Worm (Caenorhabditis elegans) whole organism, young adult: Measurements from ENCODE around the gene ins-16.

Experiments used
- B0035.1 ChIP-seq: sonication (generic microtip); optimal IDR thresholded peaks from 2 replicates; lab custom pipeline; 2016; ENCODE audit warnings: missing genetic modification characterization, mild to moderate bottlenecking, missing compliant biosample characterization, missing genotype, missing genetic modification reagents
- B0261.1 ChIP-seq: sonication (generic microtip); optimal IDR thresholded peaks from 2 replicates; lab custom pipeline; 2016; ENCODE audit warnings: mild to moderate bottlenecking, missing genetic modification characterization, moderate library complexity, missing compliant biosample characterization
- B0336.3 ChIP-seq: fragments of 200-800 bp; sonication (Bioruptor generic); IDR thresholded peaks from 2 replicates; pipeline ENCODE4 v1.3.6; 2022; ENCODE audit warnings: missing genetic modification characterization, missing compliant biosample characterization
- C17E4.6 ChIP-seq: fragments of 200-800 bp; sonication (Bioruptor generic); IDR thresholded peaks from 2 replicates; pipeline ENCODE4 v1.3.6; 2022; ENCODE audit warnings: missing genetic modification reagents, missing genetic modification characterization, missing compliant biosample characterization
- D2030.7 ChIP-seq: fragments of 200-800 bp; sonication (Bioruptor generic); IDR thresholded peaks from 2 replicates; pipeline ENCODE4 v1.3.6; 2022; ENCODE audit warnings: missing genetic modification reagents, missing genetic modification characterization, missing compliant biosample characterization
- F49E8.2 ChIP-seq: sonication (generic microtip); optimal IDR thresholded peaks from 3 replicates; lab custom pipeline; 2017; ENCODE audit warnings: missing genetic modification characterization, mild to moderate bottlenecking, missing compliant biosample characterization, antibody characterized with exemption, moderate library complexity; ENCODE audit not compliant: insufficient read depth
- F52B5.7 ChIP-seq: sonication (generic microtip); optimal IDR thresholded peaks from 2 replicates; lab custom pipeline; 2016; ENCODE audit warnings: mild to moderate bottlenecking, missing genetic modification characterization, missing compliant biosample characterization
- T07F8.4 ChIP-seq: sonication (generic microtip); optimal IDR thresholded peaks from 2 replicates; lab custom pipeline; 2016; ENCODE audit warnings: mild to moderate bottlenecking, missing genetic modification characterization, moderate library complexity, missing compliant biosample characterization
- Y79H2A.3 ChIP-seq: fragments of 200-800 bp; sonication (Bioruptor generic); conservative IDR thresholded peaks from 2 replicates; pipeline ENCODE4 v1.3.6; 2022; ENCODE audit warnings: missing genetic modification reagents, missing genetic modification characterization, missing compliant biosample characterization
- attf-5 ChIP-seq: fragments of 200-800 bp; sonication (Bioruptor generic); optimal IDR thresholded peaks from 2 replicates; lab custom pipeline; 2018; ENCODE audit warnings: mild to moderate bottlenecking, missing genetic modification characterization, missing compliant biosample characterization
- cebp-1 ChIP-seq, 2 experiments: fragments of 200-800 bp in 1 of 2; sonication (Bioruptor generic) in 1 of 2; sonication (generic microtip) in 1 of 2; IDR thresholded peaks in 1 of 2; optimal IDR thresholded peaks in 1 of 2; 2 replicates each; pipeline versions ENCODE4 v1.3.6 to Lab custom; 2017 to 2022; ENCODE audit warnings: missing compliant biosample characterization in 2 of 2, missing genetic modification characterization in 2 of 2, mild to moderate bottlenecking in 1 of 2, missing genetic modification reagents in 1 of 2, moderate library complexity in 1 of 2
- cebp-2 ChIP-seq: fragments of 200-800 bp; sonication (Bioruptor generic); IDR thresholded peaks from 2 replicates; pipeline ENCODE4 v1.3.6; 2022; ENCODE audit warnings: missing genetic modification characterization, missing compliant biosample characterization
- ceh-58 ChIP-seq: fragments of 200-800 bp; sonication (Bioruptor generic); IDR thresholded peaks from 2 replicates; pipeline ENCODE4 v1.3.6; 2022; ENCODE audit warnings: missing genetic modification characterization, missing compliant biosample characterization
- ceh-79 ChIP-seq: sonication (generic microtip); optimal IDR thresholded peaks from 2 replicates; lab custom pipeline; 2017; ENCODE audit warnings: mild to moderate bottlenecking, missing genetic modification characterization, missing compliant biosample characterization
- chd-7 ChIP-seq: sonication (generic microtip); optimal IDR thresholded peaks from 2 replicates; lab custom pipeline; 2016; ENCODE audit warnings: mild to moderate bottlenecking, missing genetic modification characterization, moderate library complexity, missing compliant biosample characterization
- dpff-1 ChIP-seq: sonication (generic microtip); optimal IDR thresholded peaks from 2 replicates; lab custom pipeline; 2017; ENCODE audit warnings: mild to moderate bottlenecking, missing genetic modification characterization, missing compliant biosample characterization
- him-1 ChIP-seq: sonication (generic microtip); optimal IDR thresholded peaks from 2 replicates; lab custom pipeline; 2016; ENCODE audit warnings: missing genotype, missing genetic modification reagents, missing genetic modification characterization, missing compliant biosample characterization
- hmg-1.2 ChIP-seq: fragments of 200-800 bp; sonication (Bioruptor generic); IDR thresholded peaks from 2 replicates; pipeline ENCODE4 v1.3.6; 2022; ENCODE audit warnings: missing genetic modification reagents, missing genetic modification characterization, missing compliant biosample characterization
- lin-54 ChIP-seq: fragments of 200-800 bp; sonication (Bioruptor generic); optimal IDR thresholded peaks from 2 replicates; lab custom pipeline; 2018; ENCODE audit warnings: mild to moderate bottlenecking, missing genetic modification characterization, missing compliant biosample characterization
- lir-1 ChIP-seq: fragments of 200-800 bp; sonication (Bioruptor generic); conservative IDR thresholded peaks from 2 replicates; pipeline ENCODE4 v1.3.6; 2022; ENCODE audit warnings: missing genetic modification reagents, missing genetic modification characterization, missing compliant biosample characterization
- lsl-1 ChIP-seq: fragments of 200-800 bp; sonication (Bioruptor generic); optimal IDR thresholded peaks from 2 replicates; lab custom pipeline; 2018; ENCODE audit warnings: mild to moderate bottlenecking, missing genetic modification characterization, moderate library complexity, missing compliant biosample characterization
- madf-10 ChIP-seq: sonication (generic microtip); optimal IDR thresholded peaks from 2 replicates; lab custom pipeline; 2016; ENCODE audit warnings: mild to moderate bottlenecking, missing genetic modification characterization, missing compliant biosample characterization
- madf-3 ChIP-seq: fragments of 200-800 bp; sonication (Bioruptor generic); IDR thresholded peaks from 2 replicates; pipeline ENCODE4 v1.3.6; 2022; ENCODE audit warnings: missing genetic modification reagents, missing genetic modification characterization, missing compliant biosample characterization
- madf-6 ChIP-seq: fragments of 200-800 bp; sonication (Bioruptor generic); IDR thresholded peaks from 2 replicates; pipeline ENCODE4 v1.3.6; 2022; ENCODE audit warnings: missing genetic modification reagents, missing genetic modification characterization, missing compliant biosample characterization
- mcd-1 ChIP-seq: fragments of 200-800 bp; sonication (Bioruptor generic); IDR thresholded peaks from 2 replicates; pipeline ENCODE4 v1.3.6; 2022; ENCODE audit warnings: missing genetic modification reagents, missing genetic modification characterization, missing compliant biosample characterization
- mxl-1 ChIP-seq: sonication (generic microtip); optimal IDR thresholded peaks from 2 replicates; lab custom pipeline; 2016; ENCODE audit warnings: missing genetic modification characterization, missing compliant biosample characterization
- nfya-2 ChIP-seq: fragments of 200-800 bp; sonication (Bioruptor generic); IDR thresholded peaks from 2 replicates; pipeline ENCODE4 v1.3.6; 2022; ENCODE audit warnings: missing genetic modification reagents, missing genetic modification characterization, missing compliant biosample characterization
- nhr-120 ChIP-seq: fragments of 200-800 bp; sonication (Bioruptor generic); IDR thresholded peaks from 2 replicates; pipeline ENCODE4 v1.3.6; 2022; ENCODE audit warnings: missing genetic modification characterization, missing compliant biosample characterization
- nhr-27 ChIP-seq: fragments of 200-800 bp; sonication (Bioruptor generic); optimal IDR thresholded peaks from 2 replicates; lab custom pipeline; 2018; ENCODE audit warnings: mild to moderate bottlenecking, missing genetic modification characterization, moderate library complexity, missing compliant biosample characterization
- nhr-90 ChIP-seq: sonication (generic microtip); optimal IDR thresholded peaks from 2 replicates; lab custom pipeline; 2016; ENCODE audit warnings: missing genotype, mild to moderate bottlenecking, missing genetic modification characterization, missing compliant biosample characterization
- pbrm-1 ChIP-seq: fragments of 200-800 bp; sonication (Bioruptor generic); IDR thresholded peaks from 2 replicates; pipeline ENCODE4 v1.3.6; 2022; ENCODE audit warnings: missing genetic modification reagents, missing genetic modification characterization, missing compliant biosample characterization
- rcor-1 ChIP-seq: fragments of 200-800 bp; sonication (Bioruptor generic); IDR thresholded peaks from 2 replicates; pipeline ENCODE4 v1.3.6; 2022; ENCODE audit warnings: missing genetic modification reagents, missing genetic modification characterization, missing compliant biosample characterization
- rpc-1 ChIP-seq, 2 experiments: fragments of 150-350 bp in 1 of 2; sonication (generic microtip) in 1 of 2; optimal IDR thresholded peaks; 2 replicates each; lab custom pipeline; 2014 to 2018; ENCODE audit warnings: missing biosample characterization in 1 of 2, missing genetic modification characterization in 1 of 2, missing genetic modification reagents in 1 of 2, missing genotype in 1 of 2
- snpc-1.3 ChIP-seq: sonication (generic microtip); optimal IDR thresholded peaks from 2 replicates; lab custom pipeline; 2017; ENCODE audit warnings: missing genetic modification characterization, mild to moderate bottlenecking, missing compliant biosample characterization, antibody characterized with exemption, moderate library complexity, missing genotype, missing genetic modification reagents; ENCODE audit not compliant: insufficient read depth
- snpc-4 ChIP-seq, 5 experiments: fragments of 150-350 bp in 1 of 5; sonication (generic microtip) in 4 of 5; optimal IDR thresholded peaks; 2 replicates each; lab custom pipeline; 2014 to 2018; ENCODE audit warnings: missing genetic modification characterization in 5 of 5, missing biosample characterization in 3 of 5, antibody characterized with exemption in 2 of 5, mild to moderate bottlenecking in 2 of 5, missing compliant biosample characterization in 2 of 5, missing genotype in 2 of 5, moderate library complexity in 2 of 5, missing genetic modification reagents in 1 of 5
- tbp1 ChIP-seq: fragments of 200-800 bp; sonication (Bioruptor generic); optimal IDR thresholded peaks from 2 replicates; lab custom pipeline; 2018; ENCODE audit warnings: mild to moderate bottlenecking, missing genetic modification characterization, missing compliant biosample characterization
- tbx-9 ChIP-seq: sonication (generic microtip); optimal IDR thresholded peaks from 2 replicates; lab custom pipeline; 2016; ENCODE audit warnings: borderline replicate concordance, missing genetic modification characterization, inconsistent platforms, missing compliant biosample characterization
- unc-62 ChIP-seq: fragments of 150-350 bp; optimal IDR thresholded peaks from 2 replicates; lab custom pipeline; 2014; ENCODE audit warnings: missing biosample characterization, missing genetic modification reagents, missing genetic modification characterization
- zfh-2 ChIP-seq: fragments of 200-800 bp; sonication (Bioruptor generic); conservative IDR thresholded peaks from 2 replicates; pipeline ENCODE4 v1.3.6; 2022; ENCODE audit warnings: missing genetic modification reagents, missing genetic modification characterization, missing compliant biosample characterization
- ztf-18 ChIP-seq: sonication (generic microtip); optimal IDR thresholded peaks from 2 replicates; lab custom pipeline; 2016; ENCODE audit warnings: missing genotype, mild to moderate bottlenecking, missing genetic modification characterization, missing compliant biosample characterization
- ztf-25 ChIP-seq: fragments of 200-800 bp; sonication (Bioruptor generic); IDR thresholded peaks from 2 replicates; pipeline ENCODE4 v1.3.6; 2022; ENCODE audit warnings: missing genetic modification reagents, missing genetic modification characterization, missing compliant biosample characterization
- ztf-28 ChIP-seq: fragments of 200-800 bp; sonication (Bioruptor generic); IDR thresholded peaks from 2 replicates; pipeline ENCODE4 v1.3.6; 2022; ENCODE audit warnings: missing genetic modification reagents, missing genetic modification characterization, missing compliant biosample characterization

Gene ins-16

DNA sequence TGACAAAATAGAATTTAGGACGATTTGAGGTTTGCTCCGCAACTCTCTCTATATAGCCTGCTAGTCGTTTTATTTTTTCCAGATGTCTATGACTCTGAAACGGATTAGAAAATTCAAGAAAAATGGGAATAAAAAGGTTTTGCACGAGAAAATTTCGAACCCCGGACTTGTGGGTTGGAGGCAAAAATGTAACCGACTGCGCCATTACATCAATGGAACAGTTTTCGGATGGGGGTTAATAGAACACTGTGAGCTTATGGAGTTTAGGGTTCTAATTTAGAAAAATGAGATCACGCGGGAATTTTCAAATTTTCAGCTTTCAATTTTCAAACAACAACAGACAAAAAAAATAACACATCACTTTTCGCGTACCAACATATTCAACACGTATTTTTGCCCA lies 29.0 kb downstream of the ins-16 start (continued):
- TF ChIP-seq hmg-1.2 (GFP tag; lab: Robert Waterston, UW): peak; percentile 43
- TF ChIP-seq, all 124 proteins: peak for 6

DNA sequence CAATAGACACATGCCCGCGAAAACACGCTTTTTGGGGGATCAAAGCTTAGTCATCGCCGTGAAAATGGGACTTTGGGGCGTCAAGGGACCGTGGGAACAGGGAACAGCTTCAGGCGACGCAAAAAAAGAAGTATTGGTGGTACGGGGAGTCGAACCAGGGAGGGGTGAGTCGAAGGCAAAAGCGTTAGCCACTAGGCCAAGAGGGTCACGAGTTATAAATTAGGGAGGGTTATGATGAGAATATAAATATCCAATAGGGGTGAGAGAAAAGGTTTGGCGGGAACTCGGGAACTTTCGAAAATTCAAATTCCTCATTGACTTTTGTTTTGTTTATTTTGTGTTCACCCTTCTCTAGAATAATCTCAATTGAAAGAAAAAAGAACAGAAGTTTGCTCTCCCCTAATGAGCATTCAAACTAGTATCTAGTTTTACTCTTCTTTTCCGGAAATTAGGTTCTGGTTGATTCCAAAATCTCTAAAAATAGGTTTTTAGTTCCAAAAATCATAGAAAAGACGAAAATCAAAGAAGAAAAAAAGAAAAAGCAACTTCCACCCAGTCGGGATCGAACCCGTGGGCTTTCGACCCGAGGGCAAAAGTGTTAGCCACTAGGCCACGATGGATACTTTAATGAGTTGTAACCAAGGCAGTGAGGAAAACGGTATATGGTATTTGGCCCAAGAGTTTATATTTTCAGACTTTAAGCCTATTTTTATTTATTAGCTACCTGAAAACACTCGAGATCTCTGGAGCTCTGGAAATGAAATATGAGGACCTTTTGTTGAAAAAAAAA lies 29.8 kb downstream of the ins-16 start:
- TF ChIP-seq ceh-58 (GFP tag; lab: Robert Waterston, UW) (0 out of 2 replicates have a peak, but pooled peaks have one; percentile 74), T07F8.4 (tag; lab: Kevin White, UChicago) (peak; percentile 27), D2030.7 (GFP tag; lab: Robert Waterston, UW) (peak; percentile 82), nhr-90 (tag; lab: Kevin White, UChicago) (peak; percentile 64), snpc-4 (GFP tag; optimal IDR thresholded peaks at IDR 0.05; lab: Kevin White, UChicago) (peak; percentile 31), snpc-4 (tag; optimal IDR thresholded peaks at IDR 0.05; lab: Kevin White, UChicago) (no peak), ztf-25 (peak; percentile 83), him-1 (tag; lab: Kevin White, UChicago) (peak; percentile 68), hmg-1.2 (GFP tag; lab: Robert Waterston, UW) (peak; percentile 55), madf-3 (GFP tag; lab: Robert Waterston, UW) (no peak), madf-6 (GFP tag; lab: Robert Waterston, UW) (peak; percentile 53), chd-7 (tag; lab: Kevin White, UChicago) (no peak), zfh-2 (GFP tag; lab: Robert Waterston, UW) (no peak), lir-1 (GFP tag; lab: Robert Waterston, UW) (no peak), tbx-9 (tag; lab: Kevin White, UChicago) (no peak), nhr-27 (no peak), madf-10 (peak; percentile 6), ztf-28 (peak; percentile 66; the same call in 1 of the 2 replicates), rpc-1 (optimal IDR thresholded peaks at IDR 0.05; lab: Kevin White, UChicago) (peak; percentile 67), rpc-1 (tag; optimal IDR thresholded peaks at IDR 0.05; lab: Kevin White, UChicago) (peak; percentile 92), nfya-2 (GFP tag; lab: Robert Waterston, UW) (no peak), tbp1 (peak; percentile 92), C17E4.6 (0 out of 2 replicates have a peak, but pooled peaks have one; percentile 21), B0261.1 (tag; lab: Kevin White, UChicago) (peak; percentile 82), attf-5 (peak; percentile 23), cebp-2 (GFP tag; lab: Robert Waterston, UW) (0 out of 2 replicates have a peak, but pooled peaks have one; percentile 63), unc-62 (GFP tag; lab: Kevin White, UChicago) (no peak), Y79H2A.3 (0 out of 2 replicates have a peak, but pooled peaks have one; percentile 18), B0336.3 (GFP tag; lab: Robert Waterston, UW) (no peak), F49E8.2 (peak; percentile 13), lin-54 (GFP tag; lab: Kevin White, UChicago) (peak; percentile 34), snpc-1.3 (tag; lab: Kevin White, UChicago) (peak; percentile 77), rcor-1 (0 out of 2 replicates have a peak, but pooled peaks have one; percentile 26), dpff-1 (tag; lab: Kevin White, UChicago) (no peak), cebp-1 (GFP tag; IDR thresholded peaks at IDR 0.05; lab: Robert Waterston, UW) (no peak), cebp-1 (tag; optimal IDR thresholded peaks at IDR 0.05; lab: Kevin White, UChicago) (peak; percentile 22), F52B5.7 (tag; lab: Kevin White, UChicago) (peak; percentile 2), mxl-1 (tag; lab: Kevin White, UChicago) (peak; percentile 69), pbrm-1 (peak; percentile 26; the same call in 1 of the 2 replicates), B0035.1 (tag; lab: Kevin White, UChicago) (peak; percentile 14), ztf-18 (peak; percentile 42), lsl-1 (GFP tag; lab: Kevin White, UChicago) (peak; percentile 36), nhr-120 (no peak), mcd-1 (GFP tag; lab: Robert Waterston, UW) (peak; percentile 46; the same call in 1 of the 2 replicates), ceh-79 (tag; lab: Kevin White, UChicago) (no peak)
